Fruit fly (Drosophila melanogaster): ENCODE data around the gene CarT.

CarT gene

DNA sequence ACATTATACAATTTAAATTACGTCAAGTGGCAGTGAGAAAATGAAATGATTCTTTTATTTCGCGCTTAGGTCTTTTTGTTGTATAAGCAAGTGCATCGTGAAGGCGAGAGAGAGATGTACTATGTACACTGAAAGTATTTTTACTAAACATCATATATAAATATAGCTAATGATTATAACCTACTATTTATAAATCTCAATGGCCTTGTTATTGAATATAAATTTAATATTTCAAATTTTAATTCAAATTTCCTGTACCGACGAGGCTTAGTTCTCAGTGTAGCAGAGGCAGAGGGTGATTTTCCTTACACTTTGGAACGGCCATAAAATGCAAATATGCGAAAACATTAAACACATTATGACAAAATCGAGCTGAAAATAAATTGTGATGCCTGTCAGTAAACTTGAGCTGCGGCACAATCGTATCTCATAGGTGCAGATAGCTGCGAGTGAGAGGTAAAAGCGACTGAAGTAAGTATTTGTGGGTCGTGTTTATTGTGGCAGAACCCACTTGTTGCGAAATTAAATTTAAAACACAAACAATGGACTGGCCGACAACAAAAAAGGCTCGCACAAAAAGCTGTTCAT lies 32.0 kb upstream of the CarT start (continued):
- TF ChIP-seq CG15011 (GFP tag; optimal IDR thresholded peaks at IDR 0.05) (no peak), zen (tag; optimal IDR thresholded peaks at IDR 0.05) (peak; percentile 68), so (GFP tag; IDR thresholded peaks at IDR 0.05) (peak; percentile 64; the same call in 2 of the 3 replicates), gce (GFP tag; IDR thresholded peaks at IDR 0.05) (no peak), Bdp1 (GFP tag; optimal IDR thresholded peaks at IDR 0.05) (no peak), HLHmδ (GFP tag; optimal IDR thresholded peaks at IDR 0.05) (no peak), CG15269 (tag; optimal IDR thresholded peaks at IDR 0.05) (peak; percentile 48), Awh (GFP tag; IDR thresholded peaks at IDR 0.05) (no peak), Scr (GFP tag; IDR thresholded peaks at IDR 0.05; ENCODE audit: partially characterized antibody) (no peak), exex (tag; optimal IDR thresholded peaks at IDR 0.05) (no peak), CG9797 (GFP tag; optimal IDR thresholded peaks at IDR 0.05) (no peak), Dek (tag; optimal IDR thresholded peaks at IDR 0.05) (peak; percentile 37), CG7786 (GFP tag; optimal IDR thresholded peaks at IDR 0.05) (no peak), CG2889 (GFP tag; IDR thresholded peaks at IDR 0.05) (no peak), CG4617 (GFP tag; optimal IDR thresholded peaks at IDR 0.05; ENCODE audit: borderline replicate concordance) (no peak), cad (GFP tag; optimal IDR thresholded peaks at IDR 0.05) (no peak), H15 (GFP tag; IDR thresholded peaks at IDR 0.05) (no peak), MBD-R2 (GFP tag; IDR thresholded peaks at IDR 0.05) (no peak), CG11723 (GFP tag; optimal IDR thresholded peaks at IDR 0.05) (no peak), CG8924 (tag; optimal IDR thresholded peaks at IDR 0.05) (peak; percentile 47), unc-4 (GFP tag; IDR thresholded peaks at IDR 0.05; ENCODE audit: partially characterized antibody) (no peak), BEAF-32 (GFP tag; optimal IDR thresholded peaks at IDR 0.05) (no peak), HmgZ (tag; optimal IDR thresholded peaks at IDR 0.05) (no peak), CG34224 (GFP tag; IDR thresholded peaks at IDR 0.05; ENCODE audit: partially characterized antibody) (no peak), Ets65A (GFP tag) (peak; percentile 89), sima (GFP tag; optimal IDR thresholded peaks at IDR 0.05) (no peak), sug (tag; optimal IDR thresholded peaks at IDR 0.05) (no peak), Nf-YB (GFP tag; optimal IDR thresholded peaks at IDR 0.05) (no peak), CG14965 (GFP tag; optimal IDR thresholded peaks at IDR 0.05; ENCODE audit: borderline replicate concordance) (no peak), fd102C (GFP tag; optimal IDR thresholded peaks at IDR 0.05) (no peak), vvl (GFP tag; IDR thresholded peaks at IDR 0.05) (peak; percentile 78), Hand (GFP tag; optimal IDR thresholded peaks at IDR 0.05) (no peak), Mrtf (GFP tag; IDR thresholded peaks at IDR 0.05) (no peak), knrl (GFP tag; IDR thresholded peaks at IDR 0.05; ENCODE audit: partially characterized antibody) (no peak), CG31441 (GFP tag; IDR thresholded peaks at IDR 0.05) (no peak; the same call in 1 of the 2 replicates), HmgD (GFP tag; optimal IDR thresholded peaks at IDR 0.05) (no peak), CG11560 (tag; IDR thresholded peaks at IDR 0.05) (no peak), bigmax (GFP tag; optimal IDR thresholded peaks at IDR 0.05) (no peak), CG18599 (GFP tag; optimal IDR thresholded peaks at IDR 0.05) (peak; percentile 43), CG4404 (GFP tag; IDR thresholded peaks at IDR 0.05) (no peak), CG3281 (GFP tag; optimal IDR thresholded peaks at IDR 0.05) (peak; percentile 45), nau (GFP tag; optimal IDR thresholded peaks at IDR 0.05) (no peak), CG17359 (tag; optimal IDR thresholded peaks at IDR 0.05) (peak; percentile 59), cato (GFP tag; optimal IDR thresholded peaks at IDR 0.05; ENCODE audit: borderline replicate concordance) (no peak), B-H2 (GFP tag; optimal IDR thresholded peaks at IDR 0.05) (no peak), CG2678 (tag; optimal IDR thresholded peaks at IDR 0.05) (peak; percentile 56), CG31388 (GFP tag; optimal IDR thresholded peaks at IDR 0.05) (no peak), gt (GFP tag; IDR thresholded peaks at IDR 0.05) (no peak), ato (GFP tag; IDR thresholded peaks at IDR 0.05; ENCODE audit: partially characterized antibody) (no peak), CG2120 (GFP tag; optimal IDR thresholded peaks at IDR 0.05) (no peak)
